Worm (Caenorhabditis elegans) whole organism, L3 larva: ENCODE data around the gene str-204.

Experiments used
- R02D3.7 ChIP-seq: fragments of 150-350 bp; optimal IDR thresholded peaks from 2 replicates; lab custom pipeline; 2014; ENCODE audit warnings: missing biosample characterization, missing genetic modification characterization
- aly-2 ChIP-seq: fragments of 150-350 bp; optimal IDR thresholded peaks from 2 replicates; lab custom pipeline; 2014; ENCODE audit warnings: missing biosample characterization, missing genetic modification characterization
- ama-1 ChIP-seq: fragments of 150-350 bp; optimal IDR thresholded peaks from 2 replicates; lab custom pipeline; 2018
- ceh-28 ChIP-seq: fragments of 150-350 bp; optimal IDR thresholded peaks from 2 replicates; lab custom pipeline; 2014; ENCODE audit warnings: missing biosample characterization, missing genetic modification reagents, missing genetic modification characterization
- ceh-82 ChIP-seq: fragments of 150-350 bp; optimal IDR thresholded peaks from 2 replicates; lab custom pipeline; 2014; ENCODE audit warnings: missing biosample characterization, missing genetic modification characterization
- daf-12 ChIP-seq: fragments of 150-350 bp; optimal IDR thresholded peaks from 2 replicates; lab custom pipeline; 2014; ENCODE audit warnings: missing biosample characterization, missing genetic modification reagents, missing genetic modification characterization
- elt-1 ChIP-seq: fragments of 150-350 bp; optimal IDR thresholded peaks from 2 replicates; lab custom pipeline; 2014; ENCODE audit warnings: missing biosample characterization, missing genetic modification characterization
- elt-3 ChIP-seq, 3 experiments: fragments of 150-350 bp in 1 of 3; sonication (generic microtip) in 2 of 3; optimal IDR thresholded peaks; 2 replicates in 2 of 3; 4 replicates in 1 of 3; lab custom pipeline; 2014 to 2017; ENCODE audit warnings: missing biosample characterization in 3 of 3, missing genetic modification characterization in 3 of 3
- eor-1 ChIP-seq, 2 experiments: fragments of 150-350 bp; optimal IDR thresholded peaks; 2 replicates each; lab custom pipeline; 2014 to 2018; ENCODE audit warnings: missing biosample characterization in 2 of 2, missing genetic modification characterization in 2 of 2
- fkh-10 ChIP-seq: sonication (generic microtip); optimal IDR thresholded peaks from 2 replicates; lab custom pipeline; 2017; ENCODE audit warnings: missing biosample characterization, missing genetic modification reagents, missing genetic modification characterization
- fkh-2 ChIP-seq: fragments of 150-350 bp; optimal IDR thresholded peaks from 2 replicates; lab custom pipeline; 2014; ENCODE audit warnings: missing biosample characterization, missing genetic modification reagents, missing genetic modification characterization
- fos-1 ChIP-seq: fragments of 150-350 bp; optimal IDR thresholded peaks from 2 replicates; lab custom pipeline; 2014; ENCODE audit warnings: missing biosample characterization, missing genetic modification characterization
- hmg-11 ChIP-seq: sonication (generic microtip); optimal IDR thresholded peaks from 2 replicates; lab custom pipeline; 2016; ENCODE audit warnings: missing genetic modification characterization, missing compliant biosample characterization
- jun-1 ChIP-seq: fragments of 150-350 bp; optimal IDR thresholded peaks from 2 replicates; lab custom pipeline; 2014; ENCODE audit warnings: missing biosample characterization, missing genetic modification reagents, missing genetic modification characterization
- lin-15B ChIP-seq: fragments of 150-350 bp; optimal IDR thresholded peaks from 2 replicates; lab custom pipeline; 2014; ENCODE audit warnings: missing biosample characterization, missing genetic modification characterization
- lin-39 ChIP-seq: fragments of 150-350 bp; optimal IDR thresholded peaks from 2 replicates; lab custom pipeline; 2018; ENCODE audit warnings: missing biosample characterization, missing genetic modification reagents, missing genetic modification characterization
- lsy-12 ChIP-seq: sonication (generic microtip); optimal IDR thresholded peaks from 2 replicates; lab custom pipeline; 2016; ENCODE audit warnings: mild to moderate bottlenecking, missing genetic modification characterization, missing compliant biosample characterization
- mdl-1 ChIP-seq: fragments of 150-350 bp; optimal IDR thresholded peaks from 2 replicates; lab custom pipeline; 2014; ENCODE audit warnings: missing biosample characterization, missing genetic modification characterization
- nfya-1 ChIP-seq: sonication (generic microtip); optimal IDR thresholded peaks from 2 replicates; lab custom pipeline; 2017; ENCODE audit warnings: missing genetic modification characterization, mild to moderate bottlenecking, missing compliant biosample characterization, antibody characterized with exemption, moderate library complexity; ENCODE audit not compliant: insufficient read depth
- nhr-12 ChIP-seq: fragments of 150-350 bp; optimal IDR thresholded peaks from 2 replicates; lab custom pipeline; 2014; ENCODE audit warnings: missing biosample characterization, missing genetic modification characterization
- nhr-237 ChIP-seq: fragments of 150-350 bp; optimal IDR thresholded peaks from 2 replicates; lab custom pipeline; 2014; ENCODE audit warnings: missing biosample characterization, missing genetic modification characterization
- nhr-25 ChIP-seq: sonication (generic microtip); optimal IDR thresholded peaks from 2 replicates; lab custom pipeline; 2017; ENCODE audit warnings: missing biosample characterization, missing genetic modification characterization
- nhr-43 ChIP-seq: sonication (generic microtip); optimal IDR thresholded peaks from 2 replicates; lab custom pipeline; 2016; ENCODE audit warnings: mild to moderate bottlenecking, missing genetic modification characterization, missing compliant biosample characterization; ENCODE audit not compliant: poor library complexity, severe bottlenecking
- nhr-67 ChIP-seq: fragments of 150-350 bp; optimal IDR thresholded peaks from 2 replicates; lab custom pipeline; 2014; ENCODE audit warnings: missing biosample characterization, missing genetic modification characterization
- nhr-76 ChIP-seq: fragments of 150-350 bp; sonication (generic microtip); optimal IDR thresholded peaks from 5 replicates; lab custom pipeline; 2014; ENCODE audit warnings: missing biosample characterization, missing genetic modification characterization
- nhr-77 ChIP-seq: fragments of 150-350 bp; optimal IDR thresholded peaks from 2 replicates; lab custom pipeline; 2014; ENCODE audit warnings: missing biosample characterization, missing genetic modification characterization
- pha-4 ChIP-seq: fragments of 150-350 bp; optimal IDR thresholded peaks from 2 replicates; lab custom pipeline; 2014; ENCODE audit warnings: missing biosample characterization, missing genetic modification reagents, missing genetic modification characterization
- pqm-1 ChIP-seq: fragments of 150-350 bp; optimal IDR thresholded peaks from 2 replicates; lab custom pipeline; 2017; ENCODE audit warnings: missing biosample characterization, missing genetic modification characterization, inconsistent platforms
- sea-2 ChIP-seq: fragments of 150-350 bp; sonication (generic microtip); optimal IDR thresholded peaks from 4 replicates; lab custom pipeline; 2014; ENCODE audit warnings: missing biosample characterization, missing genetic modification reagents, missing genetic modification characterization
- skn-1 ChIP-seq: fragments of 150-350 bp; optimal IDR thresholded peaks from 2 replicates; lab custom pipeline; 2014; ENCODE audit warnings: missing biosample characterization, missing genetic modification characterization
- tbx-2 ChIP-seq: sonication (generic microtip); optimal IDR thresholded peaks from 2 replicates; lab custom pipeline; 2016; ENCODE audit warnings: mild to moderate bottlenecking, missing genetic modification characterization, missing compliant biosample characterization
- unc-39 ChIP-seq: sonication (generic microtip); optimal IDR thresholded peaks from 4 replicates; lab custom pipeline; 2017; ENCODE audit warnings: missing biosample characterization, missing genetic modification characterization
- unc-62 ChIP-seq: fragments of 150-350 bp; sonication (generic microtip); optimal IDR thresholded peaks from 4 replicates; lab custom pipeline; 2014; ENCODE audit warnings: missing biosample characterization, missing genetic modification reagents, missing genetic modification characterization
- ztf-11 ChIP-seq: fragments of 150-350 bp; optimal IDR thresholded peaks from 2 replicates; lab custom pipeline; 2014; ENCODE audit warnings: missing biosample characterization, missing genetic modification characterization
- ztf-4 ChIP-seq: fragments of 150-350 bp; optimal IDR thresholded peaks from 2 replicates; lab custom pipeline; 2014; ENCODE audit warnings: missing biosample characterization, missing genetic modification characterization

The str-204 gene

DNA sequence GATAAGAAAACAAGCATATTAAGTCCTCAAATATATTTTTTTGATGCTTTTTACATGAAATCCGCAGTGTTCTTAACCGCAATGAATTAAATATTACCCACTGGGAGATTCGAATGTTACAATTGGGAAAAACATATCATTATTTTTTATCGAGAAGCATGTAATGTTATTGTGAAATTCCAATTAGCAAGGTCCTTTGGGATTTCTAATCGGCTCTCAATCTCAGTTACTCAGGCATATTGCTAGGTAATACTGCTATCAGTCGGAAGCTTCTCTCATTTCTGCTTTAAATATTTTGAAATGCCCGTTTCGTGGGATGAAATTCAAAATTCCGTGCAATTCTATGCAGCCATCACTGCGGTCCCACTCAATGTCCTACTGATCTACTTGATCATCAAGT, at the start of gene str-204:
str-204 (plus strand) TSS at position 301 of the 400 bp plus-strand sequence.
- TF ChIP-seq eor-1 (tag; optimal IDR thresholded peaks at IDR 0.05; lab: Kevin White, UChicago) (no peak), ztf-4 (tag; lab: Kevin White, UChicago) (no peak), nhr-77 (no peak), nhr-43 (no peak), fkh-2 (tag; lab: Kevin White, UChicago) (no peak)
- TF ChIP-seq, all 47 proteins: peak for 0

DNA sequence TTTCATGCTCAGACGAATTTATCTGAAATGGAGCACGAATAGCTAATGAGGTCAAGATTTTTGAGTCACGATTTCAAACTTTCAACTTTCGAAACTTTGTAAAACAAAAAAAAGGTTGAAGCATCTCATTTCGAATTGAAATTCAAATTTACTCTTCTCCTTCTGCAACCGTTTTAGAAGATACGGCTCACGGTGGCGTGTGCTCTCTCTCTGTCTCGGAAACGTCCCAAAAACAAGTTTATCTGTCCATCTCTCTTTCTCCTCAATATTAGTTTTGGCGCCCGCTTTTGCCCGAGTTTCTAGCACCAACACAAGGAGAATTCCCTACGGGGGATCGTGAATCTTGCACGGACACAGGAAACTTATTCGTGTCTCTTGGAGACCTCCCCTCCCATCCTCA, 49.1 kb upstream of the str-204 start:
- TF ChIP-seq sea-2 (GFP tag; lab: Kevin White, UChicago) (no peak), tbx-2 (tag; lab: Kevin White, UChicago) (no peak), fkh-10 (GFP tag; lab: Kevin White, UChicago) (peak; percentile 21)

DNA sequence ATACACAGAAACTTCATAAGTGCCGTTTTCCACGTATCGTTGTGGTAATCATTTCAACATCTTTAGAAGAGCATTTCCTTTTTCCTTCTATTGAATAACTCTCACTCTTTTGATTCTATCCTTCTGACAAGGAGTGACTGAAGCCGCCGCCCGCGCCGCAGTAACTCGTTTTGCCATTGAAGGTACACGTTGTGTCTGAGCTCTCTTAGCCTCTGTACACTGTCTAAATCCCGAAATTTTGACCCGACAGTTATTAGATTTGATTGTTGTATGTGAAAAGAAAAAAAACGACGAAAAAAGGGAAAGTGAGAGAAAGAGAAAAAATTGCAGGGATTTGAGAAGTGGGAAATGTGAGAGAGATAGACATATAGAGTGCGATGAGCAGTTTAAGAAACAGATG, 48.2 kb upstream of the str-204 start:
- TF ChIP-seq fos-1 (no peak), nhr-12 (tag; lab: Kevin White, UChicago) (no peak), nhr-76 (tag; lab: Kevin White, UChicago) (no peak), fkh-10 (GFP tag; lab: Kevin White, UChicago) (peak; percentile 76), ama-1 (lab: Kevin White, UChicago) (no peak)
- TF ChIP-seq, all 47 proteins: peak for 1

DNA sequence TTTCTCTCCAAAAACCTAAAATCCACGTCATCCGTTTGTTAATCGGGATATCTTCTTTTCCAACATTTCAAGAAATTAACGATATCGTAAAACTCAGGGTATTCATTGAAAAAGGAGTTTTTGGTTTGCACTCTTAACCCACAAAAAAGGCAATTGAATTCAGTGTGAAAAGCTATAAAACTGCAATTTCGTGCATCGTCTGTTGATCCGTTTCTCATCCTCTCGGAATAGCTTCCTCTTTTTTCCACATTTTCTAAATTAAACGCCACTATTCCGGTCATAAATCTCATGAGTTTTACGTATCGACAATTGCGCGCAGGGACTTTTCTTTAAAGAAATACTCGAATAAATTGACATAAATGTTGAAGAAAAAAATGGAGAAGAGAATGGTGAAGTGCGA, 47.3 kb upstream of the str-204 start:
- TF ChIP-seq nfya-1 (tag; lab: Kevin White, UChicago) (no peak), daf-12 (tag; lab: Kevin White, UChicago) (no peak), lsy-12 (tag; lab: Kevin White, UChicago) (no peak), hmg-11 (tag; lab: Kevin White, UChicago) (no peak), pha-4 (tag; lab: Kevin White, UChicago) (no peak), eor-1 (tag; optimal IDR thresholded peaks at IDR 0.05; lab: Kevin White, UChicago) (no peak), unc-39 (tag; lab: Kevin White, UChicago) (no peak), skn-1 (no peak), R02D3.7 (tag; lab: Kevin White, UChicago) (no peak), lin-39 (tag; lab: Kevin White, UChicago) (no peak), nhr-76 (tag; lab: Kevin White, UChicago) (no peak), lin-15B (no peak), tbx-2 (tag; lab: Kevin White, UChicago) (no peak), fkh-2 (tag; lab: Kevin White, UChicago) (no peak), pqm-1 (tag; lab: Kevin White, UChicago) (no peak), nhr-43 (no peak), nhr-67 (no peak), ceh-82 (no peak), ceh-28 (tag; lab: Kevin White, UChicago) (no peak)

DNA sequence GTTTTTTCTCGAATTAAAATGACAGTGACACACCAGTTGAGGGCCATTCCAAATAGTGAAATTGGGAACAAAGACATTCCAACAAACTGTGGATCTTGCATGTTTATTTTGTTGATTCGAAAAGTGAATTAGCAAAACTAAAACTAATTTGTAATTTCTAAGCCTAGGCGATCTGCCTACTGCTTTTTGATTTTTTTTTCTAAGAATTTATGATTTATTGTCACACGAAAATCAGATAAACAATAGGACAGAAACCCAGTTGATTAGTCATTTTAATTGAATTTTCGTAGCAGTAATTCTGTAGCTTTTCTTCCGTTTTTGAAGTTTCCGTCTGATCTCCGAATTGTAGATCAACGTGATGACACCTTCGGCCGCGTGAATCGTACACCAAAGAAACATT, 40.7 kb upstream of the str-204 start, which contains the start of gene srx-33:
srx-33 (minus strand) TSS at position 101 of the 400 bp plus-strand sequence.
- TF ChIP-seq nhr-237 (tag; lab: Kevin White, UChicago) (no peak), nfya-1 (tag; lab: Kevin White, UChicago) (no peak), R02D3.7 (tag; lab: Kevin White, UChicago) (no peak), mdl-1 (tag; lab: Kevin White, UChicago) (no peak), lin-39 (tag; lab: Kevin White, UChicago) (no peak), nhr-43 (no peak), aly-2 (tag; lab: Kevin White, UChicago) (no peak), nhr-67 (no peak), ztf-4 (tag; lab: Kevin White, UChicago) (no peak), unc-62 (no peak), jun-1 (tag; lab: Kevin White, UChicago) (no peak), elt-3 (tag; optimal IDR thresholded peaks at IDR 0.05; lab: Kevin White, UChicago) (no peak), pha-4 (tag; lab: Kevin White, UChicago) (no peak), ztf-11 (no peak), nhr-25 (tag; lab: Kevin White, UChicago) (no peak), elt-1 (tag; lab: Kevin White, UChicago) (no peak), lsy-12 (tag; lab: Kevin White, UChicago) (no peak)
